Fruit fly (Drosophila melanogaster): ENCODE results near the gene Slc25A46a.

- no peak for TF ChIP-seq CG8478 (optimal IDR thresholded peaks at IDR 0.05)
- TF ChIP-seq CTCF (optimal IDR thresholded peaks at IDR 0.05) = no peak
These were observed 43.2 kb upstream of the Slc25A46a start, which contains the start of gene Stim for dm6 chrX:15940105-15940955.

Measured in S2 (cell line).